Worm (Caenorhabditis elegans): ENCODE data around the gene unc-78.

unc-78 gene

DNA sequence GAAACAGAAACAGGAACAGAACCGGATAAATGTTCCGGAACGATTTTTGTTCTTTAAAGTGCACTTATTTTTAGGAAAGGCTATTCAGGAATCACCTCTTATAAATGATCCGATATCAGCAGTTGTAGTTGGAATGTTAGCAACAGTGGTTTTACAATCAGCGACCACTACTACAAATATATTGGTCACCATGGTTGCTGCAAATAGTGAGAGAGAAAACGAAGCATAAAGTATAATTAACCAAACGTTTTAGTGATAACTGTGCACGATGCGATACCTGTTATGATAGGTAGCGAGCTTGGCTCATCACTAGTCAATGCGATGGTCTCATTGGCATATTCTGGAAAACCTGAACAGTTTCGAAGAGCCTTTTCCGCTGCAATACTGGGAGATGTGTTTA, 42.0 kb downstream of the unc-78 start:
- TF ChIP-seq flt-1 (GFP tag; IDR thresholded peaks at IDR 0.05) (no peak), T22C8.4 (GFP tag; IDR thresholded peaks at IDR 0.05) (no peak), cog-1 (tag; optimal IDR thresholded peaks at IDR 0.05) (no peak), ztf-29 (GFP tag; IDR thresholded peaks at IDR 0.05) (no peak), ref-1 (GFP tag; conservative IDR thresholded peaks at IDR 0.05) (no peak), med-1 (GFP tag; optimal IDR thresholded peaks at IDR 0.05; ENCODE audit: insufficient read depth) (no peak), ztf-23 (GFP tag; IDR thresholded peaks at IDR 0.05) (no peak), tab-1 (GFP tag; IDR thresholded peaks at IDR 0.05) (no peak), klf-2 (GFP tag; conservative IDR thresholded peaks at IDR 0.05) (no peak)

ce11 chrX:3368659-3369058, 42.8 kb downstream of the unc-78 start, which contains the start of gene ZK563.2:
ZK563.2 (plus strand) TSS chrX:3368959.
- TF ChIP-seq cog-1 (tag; optimal IDR thresholded peaks at IDR 0.05): no peak
- TF ChIP-seq ztf-29 (GFP tag; IDR thresholded peaks at IDR 0.05): no peak

ce11 chrX:3366782-3367181, 44.6 kb downstream of the unc-78 start:
- no peak for TF ChIP-seq med-1 (GFP tag; optimal IDR thresholded peaks at IDR 0.05; ENCODE audit: insufficient read depth)
- TF ChIP-seq T22C8.4 (GFP tag; IDR thresholded peaks at IDR 0.05): no peak
- no peak for TF ChIP-seq klf-2 (GFP tag; conservative IDR thresholded peaks at IDR 0.05)
- no peak for TF ChIP-seq cog-1 (tag; optimal IDR thresholded peaks at IDR 0.05)
- no peak for TF ChIP-seq ztf-29 (GFP tag; IDR thresholded peaks at IDR 0.05)
- no peak for TF ChIP-seq tab-1 (GFP tag; IDR thresholded peaks at IDR 0.05)
- no peak for TF ChIP-seq flt-1 (GFP tag; IDR thresholded peaks at IDR 0.05)
- no peak for TF ChIP-seq ref-1 (GFP tag; conservative IDR thresholded peaks at IDR 0.05)
- TF ChIP-seq ztf-23 (GFP tag; IDR thresholded peaks at IDR 0.05): no peak

DNA sequence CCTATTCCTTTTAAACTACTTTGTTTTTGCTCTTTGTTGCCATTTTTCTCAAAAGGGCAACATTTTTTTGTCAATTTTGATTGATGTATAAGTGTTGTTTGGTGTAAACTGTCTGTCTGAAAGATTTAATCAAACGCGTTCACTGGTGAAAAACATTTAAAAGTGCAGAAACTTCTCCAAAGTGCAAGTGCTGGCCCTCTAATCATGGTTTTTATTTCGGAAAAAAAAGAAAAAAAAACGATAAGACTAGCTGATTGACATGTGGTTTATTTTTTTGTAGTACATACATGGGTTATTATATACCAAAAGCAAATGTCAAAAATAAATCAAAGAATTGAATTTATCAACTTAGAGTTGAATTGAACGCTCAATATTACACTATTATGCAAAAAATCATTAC, 49.0 kb downstream of the unc-78 start, which contains the start of gene dhs-26:
Gene dhs-26 (minus strand): TSS at position 116 of the 400 bp plus-strand sequence.
- TF ChIP-seq tab-1 (GFP tag; IDR thresholded peaks at IDR 0.05): no peak
- TF ChIP-seq ref-1 (GFP tag; conservative IDR thresholded peaks at IDR 0.05): no peak
- TF ChIP-seq klf-2 (GFP tag; conservative IDR thresholded peaks at IDR 0.05): no peak
- no peak for TF ChIP-seq T22C8.4 (GFP tag; IDR thresholded peaks at IDR 0.05)
- no peak for TF ChIP-seq med-1 (GFP tag; optimal IDR thresholded peaks at IDR 0.05; ENCODE audit: insufficient read depth)
- TF ChIP-seq ztf-29 (GFP tag; IDR thresholded peaks at IDR 0.05): no peak
- no peak for TF ChIP-seq flt-1 (GFP tag; IDR thresholded peaks at IDR 0.05)
- no peak for TF ChIP-seq ztf-23 (GFP tag; IDR thresholded peaks at IDR 0.05)
- no peak for TF ChIP-seq cog-1 (tag; optimal IDR thresholded peaks at IDR 0.05)

All from whole organism, midembryonic.